Fruit fly (Drosophila melanogaster) whole organism, embryonic: ENCODE results near the gene SPH93.

Experiments used
- CG10209 ChIP-seq: fragments of 200-800 bp; sonication (Bioruptor generic); optimal IDR thresholded peaks from 3 replicates; lab custom pipeline; 2017; ENCODE audit warnings: missing biosample characterization, mild to moderate bottlenecking, missing genetic modification characterization, missing genetic modification reagents
- CG10366 ChIP-seq: fragments of 200-800 bp; sonication (Bioruptor generic); IDR thresholded peaks from 2 replicates; pipeline ENCODE4 v1.3.6; 2022; ENCODE audit warnings: missing biosample characterization, missing genetic modification characterization
- CG11247 ChIP-seq: fragments of 200-800 bp; sonication (Bioruptor generic); IDR thresholded peaks from 2 replicates; pipeline ENCODE4 v1.3.6; 2022; ENCODE audit warnings: missing biosample characterization, missing genetic modification characterization
- CG14860 ChIP-seq: fragments of 200-800 bp; sonication (Bioruptor generic); IDR thresholded peaks from 3 replicates; pipeline ENCODE4 v1.3.6; 2022; ENCODE audit warnings: missing biosample characterization, missing genetic modification characterization; ENCODE audit not compliant: partially characterized antibody
- CG14965 ChIP-seq: fragments of 200-800 bp; sonication (Bioruptor generic); optimal IDR thresholded peaks from 2 replicates; lab custom pipeline; 2016; ENCODE audit warnings: missing biosample characterization, missing genetic modification characterization, borderline replicate concordance
- CG15269 ChIP-seq: fragments of 200-800 bp; sonication (Bioruptor generic); optimal IDR thresholded peaks from 2 replicates; lab custom pipeline; 2018; ENCODE audit warnings: missing biosample characterization, mild to moderate bottlenecking, missing genetic modification characterization, moderate library complexity
- CG15601 ChIP-seq: fragments of 200-800 bp; sonication (Bioruptor generic); optimal IDR thresholded peaks from 3 replicates; lab custom pipeline; 2019; ENCODE audit warnings: missing biosample characterization, mild to moderate bottlenecking, missing genetic modification characterization, moderate library complexity
- CG1602 ChIP-seq: fragments of 200-800 bp; sonication (Bioruptor generic); optimal IDR thresholded peaks from 3 replicates; lab custom pipeline; 2016; ENCODE audit warnings: missing biosample characterization, missing genetic modification characterization
- CG17328 ChIP-seq: fragments of 200-800 bp; sonication (Bioruptor generic); IDR thresholded peaks from 2 replicates; pipeline ENCODE4 v1.3.6; 2022; ENCODE audit warnings: missing biosample characterization, missing genetic modification characterization
- CG1832 ChIP-seq: fragments of 200-800 bp; sonication (Bioruptor generic); optimal IDR thresholded peaks from 2 replicates; lab custom pipeline; 2017; ENCODE audit warnings: missing biosample characterization, mild to moderate bottlenecking, missing genetic modification characterization, inconsistent platforms
- CG2712 ChIP-seq: fragments of 200-800 bp; optimal IDR thresholded peaks from 3 replicates; lab custom pipeline; 2019; ENCODE audit warnings: missing biosample characterization, mild to moderate bottlenecking, missing genetic modification characterization, moderate library complexity
- CG2875 ChIP-seq: fragments of 200-800 bp; sonication (Bioruptor generic); optimal IDR thresholded peaks from 2 replicates; lab custom pipeline; 2017; ENCODE audit warnings: missing biosample characterization, mild to moderate bottlenecking, missing genetic modification characterization, missing genetic modification reagents
- CG31224 ChIP-seq: fragments of 200-800 bp; sonication (Bioruptor generic); IDR thresholded peaks from 2 replicates; pipeline ENCODE4 v1.3.6; 2022; ENCODE audit warnings: missing biosample characterization, missing genetic modification characterization
- CG3407 ChIP-seq: fragments of 200-800 bp; sonication (Bioruptor generic); optimal IDR thresholded peaks from 2 replicates; lab custom pipeline; 2018; ENCODE audit warnings: missing biosample characterization, mild to moderate bottlenecking, missing genetic modification characterization
- CG4282 ChIP-seq: fragments of 200-800 bp; sonication (Bioruptor generic); optimal IDR thresholded peaks from 2 replicates; lab custom pipeline; 2016; ENCODE audit warnings: missing biosample characterization, missing genetic modification characterization
- CG4328 ChIP-seq: fragments of 200-800 bp; sonication (Bioruptor generic); optimal IDR thresholded peaks from 3 replicates; lab custom pipeline; 2017; ENCODE audit warnings: missing biosample characterization, missing genetic modification reagents, missing genetic modification characterization
- CG5953 ChIP-seq: fragments of 200-800 bp; sonication (Bioruptor generic); IDR thresholded peaks from 2 replicates; pipeline ENCODE4 v1.3.6; 2022; ENCODE audit warnings: missing biosample characterization, missing genetic modification characterization
- CG7372 ChIP-seq: fragments of 200-800 bp; sonication (Bioruptor generic); IDR thresholded peaks from 2 replicates; pipeline ENCODE4 v1.3.6; 2022; ENCODE audit warnings: missing biosample characterization, missing genetic modification characterization
- CG8359 ChIP-seq: fragments of 200-800 bp; sonication (Bioruptor generic); optimal IDR thresholded peaks from 2 replicates; lab custom pipeline; 2017; ENCODE audit warnings: missing biosample characterization, mild to moderate bottlenecking, missing genetic modification characterization, borderline replicate concordance
- CG8478 ChIP-seq: fragments of >200 bp; optimal IDR thresholded peaks from 2 replicates; lab custom pipeline; 2018
- CG9609 ChIP-seq: fragments of 200-800 bp; sonication (Bioruptor generic); optimal IDR thresholded peaks from 3 replicates; lab custom pipeline; 2016; ENCODE audit warnings: missing biosample characterization, missing genetic modification characterization
- CoRest ChIP-seq: fragments of 200-800 bp; sonication (Bioruptor generic); optimal IDR thresholded peaks from 3 replicates; lab custom pipeline; 2018; ENCODE audit warnings: missing biosample characterization, mild to moderate bottlenecking, missing genetic modification characterization, moderate library complexity
- Dip2 ChIP-seq: fragments of 200-800 bp; sonication (Bioruptor generic); IDR thresholded peaks from 2 replicates; pipeline ENCODE4 v1.3.6; 2022; ENCODE audit warnings: missing biosample characterization, missing genetic modification characterization
- Dref ChIP-seq: fragments of 200-800 bp; sonication (Bioruptor generic); IDR thresholded peaks from 2 replicates; pipeline ENCODE4 v1.3.6; 2022; ENCODE audit warnings: missing biosample characterization, missing genetic modification characterization
- Ets97D ChIP-seq: fragments of 200-800 bp; sonication (Bioruptor generic); optimal IDR thresholded peaks from 3 replicates; lab custom pipeline; 2016; ENCODE audit warnings: missing biosample characterization, missing genetic modification characterization
- Lpt ChIP-seq: fragments of >200 bp; optimal IDR thresholded peaks from 2 replicates; lab custom pipeline; 2018; ENCODE audit warnings: missing biosample characterization, missing genetic modification characterization
- MTF-1 ChIP-seq: fragments of 200-800 bp; sonication (Bioruptor generic); optimal IDR thresholded peaks from 2 replicates; lab custom pipeline; 2018; ENCODE audit warnings: missing biosample characterization, mild to moderate bottlenecking, missing genetic modification characterization, borderline replicate concordance
- Myb ChIP-seq: fragments of 200-800 bp; sonication (Bioruptor generic); optimal IDR thresholded peaks from 2 replicates; lab custom pipeline; 2016; ENCODE audit warnings: missing biosample characterization, missing genetic modification characterization
- NC2α ChIP-seq: fragments of 200-800 bp; sonication (Bioruptor generic); optimal IDR thresholded peaks from 2 replicates; lab custom pipeline; 2016; ENCODE audit warnings: missing biosample characterization, missing genetic modification characterization
- TFAM ChIP-seq: fragments of 200-800 bp; sonication (Bioruptor generic); optimal IDR thresholded peaks from 2 replicates; lab custom pipeline; 2017; ENCODE audit warnings: missing biosample characterization, missing genetic modification characterization, inconsistent platforms
- Xrp1 ChIP-seq: fragments of 200-800 bp; sonication (Bioruptor generic); IDR thresholded peaks from 2 replicates; pipeline ENCODE4 v1.3.6; 2022; ENCODE audit warnings: missing biosample characterization, missing genetic modification characterization
- btn ChIP-seq: fragments of 200-800 bp; sonication (Bioruptor generic); optimal IDR thresholded peaks from 2 replicates; lab custom pipeline; 2016; ENCODE audit warnings: missing biosample characterization, missing genetic modification characterization
- dan ChIP-seq: fragments of 200-800 bp; sonication (Bioruptor generic); IDR thresholded peaks from 2 replicates; pipeline ENCODE4 v1.3.6; 2022; ENCODE audit warnings: missing biosample characterization, missing genetic modification characterization
- eve ChIP-seq, 2 experiments: fragments of >200 bp; optimal IDR thresholded peaks; 2 replicates each; lab custom pipeline; 2017; ENCODE audit warnings: missing biosample characterization in 2 of 2, missing genetic modification characterization in 2 of 2
- fru ChIP-seq: fragments of >200 bp; optimal IDR thresholded peaks from 2 replicates; lab custom pipeline; 2017
- gro ChIP-seq: fragments of 200-800 bp; sonication (Bioruptor generic); optimal IDR thresholded peaks from 2 replicates; lab custom pipeline; 2016; ENCODE audit warnings: missing biosample characterization, missing genetic modification characterization
- gt ChIP-seq: fragments of 200-800 bp; sonication (Bioruptor generic); IDR thresholded peaks from 2 replicates; pipeline ENCODE4 v1.3.6; 2022; ENCODE audit warnings: missing biosample characterization, missing genetic modification characterization
- hkb ChIP-seq, 2 experiments: fragments of 200-800 bp in 1 of 2; fragments of >200 bp in 1 of 2; sonication (Bioruptor generic) in 1 of 2; IDR thresholded peaks in 1 of 2; optimal IDR thresholded peaks in 1 of 2; 2 replicates each; pipeline versions ENCODE4 v1.3.6 to Lab custom; 2017 to 2022; ENCODE audit warnings: missing biosample characterization in 1 of 2, missing genetic modification characterization in 1 of 2
- ken ChIP-seq: fragments of 200-800 bp; sonication (Bioruptor generic); IDR thresholded peaks from 3 replicates; pipeline ENCODE4 v1.3.6; 2022; ENCODE audit warnings: missing biosample characterization, missing genetic modification characterization
- odd ChIP-seq: fragments of 200-800 bp; sonication (Bioruptor generic); optimal IDR thresholded peaks from 2 replicates; lab custom pipeline; 2017; ENCODE audit warnings: missing biosample characterization, mild to moderate bottlenecking, missing genetic modification characterization
- org-1 ChIP-seq: fragments of 200-800 bp; sonication (Bioruptor generic); optimal IDR thresholded peaks from 2 replicates; lab custom pipeline; 2017; ENCODE audit warnings: missing biosample characterization, missing genetic modification characterization
- peb ChIP-seq: fragments of 200-800 bp; sonication (Bioruptor generic); IDR thresholded peaks from 2 replicates; pipeline ENCODE4 v1.3.6; 2022; ENCODE audit warnings: missing biosample characterization, missing genetic modification characterization
- pros ChIP-seq: fragments of 200-800 bp; sonication (Bioruptor generic); optimal IDR thresholded peaks from 3 replicates; lab custom pipeline; 2019; ENCODE audit warnings: missing biosample characterization, mild to moderate bottlenecking, missing genetic modification characterization, moderate library complexity
- psq ChIP-seq: fragments of 200-800 bp; sonication (Bioruptor generic); optimal IDR thresholded peaks from 2 replicates; lab custom pipeline; 2017; ENCODE audit warnings: missing biosample characterization, missing genetic modification characterization
- slbo ChIP-seq: fragments of 200-800 bp; sonication (Bioruptor generic); IDR thresholded peaks from 2 replicates; pipeline ENCODE4 v1.3.6; 2022; ENCODE audit warnings: missing biosample characterization, missing genetic modification characterization
- slou ChIP-seq: fragments of 200-800 bp; sonication (Bioruptor generic); optimal IDR thresholded peaks from 3 replicates; lab custom pipeline; 2016; ENCODE audit warnings: missing biosample characterization, missing genetic modification characterization
- so ChIP-seq: fragments of 200-800 bp; sonication (Bioruptor generic); IDR thresholded peaks from 3 replicates; pipeline ENCODE4 v1.3.6; 2022; ENCODE audit warnings: missing biosample characterization, missing genetic modification characterization
- wek ChIP-seq: fragments of 200-800 bp; sonication (Bioruptor generic); optimal IDR thresholded peaks from 3 replicates; lab custom pipeline; 2018; ENCODE audit warnings: missing biosample characterization, mild to moderate bottlenecking, missing genetic modification characterization, moderate library complexity
- zen2 ChIP-seq: fragments of 200-800 bp; sonication (Bioruptor generic); IDR thresholded peaks from 3 replicates; pipeline ENCODE4 v1.3.6; 2022; ENCODE audit warnings: missing biosample characterization, missing genetic modification characterization; ENCODE audit not compliant: partially characterized antibody

The SPH93 gene

DNA sequence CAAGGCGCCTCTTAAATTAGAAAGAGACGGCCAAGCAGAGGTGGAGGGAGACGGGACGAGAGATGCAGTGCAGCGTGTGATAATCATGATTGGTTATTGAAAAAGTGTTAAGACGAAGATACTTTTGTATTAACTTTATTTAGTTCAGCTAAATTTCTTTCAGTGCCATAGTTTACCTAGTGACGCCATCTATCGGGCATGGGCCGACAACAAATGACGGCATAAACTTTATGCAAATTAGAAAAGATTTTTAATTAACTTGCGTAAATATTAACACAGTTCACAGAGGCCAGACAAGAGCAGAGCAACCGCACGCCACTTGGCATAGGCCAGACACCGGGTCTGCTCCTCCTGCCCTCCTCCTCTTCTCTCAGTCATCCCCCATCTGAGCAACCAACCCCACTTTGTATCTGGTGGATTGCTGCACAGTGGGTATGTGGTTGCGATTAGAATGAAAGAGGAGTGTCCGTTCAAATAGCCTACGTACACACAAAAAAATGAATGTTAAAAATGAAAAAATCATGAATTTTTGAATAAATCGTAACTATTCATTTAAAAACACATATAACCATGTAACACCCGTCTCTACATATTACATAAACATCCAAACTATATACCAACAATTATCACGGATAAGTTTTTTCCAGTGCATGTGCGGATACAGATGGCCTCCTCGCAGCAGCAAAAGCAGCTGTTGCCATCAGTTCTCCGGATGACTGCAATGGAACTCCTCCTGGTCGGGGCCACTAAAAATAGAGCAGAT lies 10.4 kb upstream of the SPH93 start (continued):
- TF ChIP-seq hkb (optimal IDR thresholded peaks at IDR 0.05; lab: Kevin White, UChicago) = no peak
- TF ChIP-seq hkb (GFP tag; IDR thresholded peaks at IDR 0.05; lab: Robert Waterston, UW) = peak; percentile 87
- peak; percentile 45; the same call in 1 of the 2 replicates for TF ChIP-seq CG31224 (GFP tag; lab: Robert Waterston, UW)
- no peak; the same call in 1 of the 2 replicates for TF ChIP-seq dan
- TF ChIP-seq CG17328 (GFP tag; lab: Robert Waterston, UW) = peak; percentile 86; the same call in 1 of the 2 replicates
- TF ChIP-seq CG14860 (GFP tag; lab: Robert Waterston, UW) = no peak
- no peak for TF ChIP-seq Dip2 (GFP tag; lab: Robert Waterston, UW)
- TF ChIP-seq CG8478 (lab: Kevin White, UChicago) = no peak
- peak in 1 of 2 experiments; percentile 93 for TF ChIP-seq eve (GFP tag; optimal IDR thresholded peaks at IDR 0.05; lab: Kevin White, UChicago)
- peak; percentile 60; the same call in 1 of the 2 replicates for TF ChIP-seq peb
- peak; percentile 49 for TF ChIP-seq Myb (GFP tag; lab: Kevin White, UChicago)
- peak; percentile 82 for TF ChIP-seq org-1 (GFP tag; lab: Kevin White, UChicago)
- TF ChIP-seq CG2875 (GFP tag; lab: Kevin White, UChicago) = peak; percentile 68
- TF ChIP-seq slbo = no peak; the same call in 1 of the 2 replicates
- TF ChIP-seq psq (GFP tag; lab: Kevin White, UChicago) = no peak
- peak; percentile 62 for TF ChIP-seq wek (GFP tag; lab: Kevin White, UChicago)
- peak; percentile 67 for TF ChIP-seq CG7372 (GFP tag; lab: Robert Waterston, UW)
- TF ChIP-seq gt (GFP tag; lab: Robert Waterston, UW) = 0 out of 2 replicates have a peak, but pooled peaks have one; percentile 17
- peak; percentile 88 for TF ChIP-seq CG2712 (tag; lab: Kevin White, UChicago)
- TF ChIP-seq MTF-1 (GFP tag; lab: Kevin White, UChicago) = peak; percentile 52
- TF ChIP-seq slou = peak; percentile 73
- peak; percentile 34 for TF ChIP-seq NC2α (GFP tag; lab: Kevin White, UChicago)
- peak; percentile 73 for TF ChIP-seq CG10209 (GFP tag; lab: Kevin White, UChicago)
- TF ChIP-seq CG11247 = peak; percentile 47; the same call in 1 of the 2 replicates
- TF ChIP-seq odd (GFP tag; lab: Kevin White, UChicago) = peak; percentile 58
- peak; percentile 81 for TF ChIP-seq CG15269 (tag; lab: Kevin White, UChicago)
- TF ChIP-seq CG4328 (GFP tag; lab: Kevin White, UChicago) = peak; percentile 74
- no peak for TF ChIP-seq fru
- peak; percentile 69 for TF ChIP-seq CG4282 (GFP tag; lab: Kevin White, UChicago)
- TF ChIP-seq pros (GFP tag; lab: Kevin White, UChicago) = no peak
- TF ChIP-seq Lpt = no peak
- TF ChIP-seq CG1832 (GFP tag; lab: Kevin White, UChicago) = no peak
- peak; percentile 40 for TF ChIP-seq gro (GFP tag; lab: Kevin White, UChicago)
- TF ChIP-seq CoRest (tag; lab: Kevin White, UChicago) = peak; percentile 86
- peak; percentile 74 for TF ChIP-seq CG10366
- peak; percentile 84 for TF ChIP-seq CG9609 (GFP tag; lab: Kevin White, UChicago)
- no peak for TF ChIP-seq zen2 (GFP tag; lab: Robert Waterston, UW)
- TF ChIP-seq Ets97D (GFP tag; lab: Kevin White, UChicago) = peak; percentile 59
- peak; percentile 71 for TF ChIP-seq CG1602
- peak; percentile 88 for TF ChIP-seq Xrp1
- TF ChIP-seq ken (GFP tag; lab: Robert Waterston, UW) = peak; percentile 81
- peak; percentile 83 for TF ChIP-seq CG15601 (tag; lab: Kevin White, UChicago)
- peak; percentile 52 for TF ChIP-seq CG8359 (GFP tag; lab: Kevin White, UChicago)
- TF ChIP-seq CG3407 (GFP tag; lab: Kevin White, UChicago) = peak; percentile 58
- peak; percentile 82 for TF ChIP-seq btn (GFP tag; lab: Kevin White, UChicago)
- peak; percentile 73; the same call in 1 of the 2 replicates for TF ChIP-seq CG5953
- peak; percentile 4 for TF ChIP-seq TFAM
- TF ChIP-seq Dref (GFP tag; lab: Robert Waterston, UW) = no peak
- peak; percentile 21 for TF ChIP-seq CG14965 (GFP tag; lab: Kevin White, UChicago)
- peak; percentile 64; the same call in 1 of the 3 replicates for TF ChIP-seq so (GFP tag; lab: Robert Waterston, UW)
